Fruit fly (Drosophila melanogaster): Measurements from ENCODE around the gene CG6254.

Gene CG6254

DNA sequence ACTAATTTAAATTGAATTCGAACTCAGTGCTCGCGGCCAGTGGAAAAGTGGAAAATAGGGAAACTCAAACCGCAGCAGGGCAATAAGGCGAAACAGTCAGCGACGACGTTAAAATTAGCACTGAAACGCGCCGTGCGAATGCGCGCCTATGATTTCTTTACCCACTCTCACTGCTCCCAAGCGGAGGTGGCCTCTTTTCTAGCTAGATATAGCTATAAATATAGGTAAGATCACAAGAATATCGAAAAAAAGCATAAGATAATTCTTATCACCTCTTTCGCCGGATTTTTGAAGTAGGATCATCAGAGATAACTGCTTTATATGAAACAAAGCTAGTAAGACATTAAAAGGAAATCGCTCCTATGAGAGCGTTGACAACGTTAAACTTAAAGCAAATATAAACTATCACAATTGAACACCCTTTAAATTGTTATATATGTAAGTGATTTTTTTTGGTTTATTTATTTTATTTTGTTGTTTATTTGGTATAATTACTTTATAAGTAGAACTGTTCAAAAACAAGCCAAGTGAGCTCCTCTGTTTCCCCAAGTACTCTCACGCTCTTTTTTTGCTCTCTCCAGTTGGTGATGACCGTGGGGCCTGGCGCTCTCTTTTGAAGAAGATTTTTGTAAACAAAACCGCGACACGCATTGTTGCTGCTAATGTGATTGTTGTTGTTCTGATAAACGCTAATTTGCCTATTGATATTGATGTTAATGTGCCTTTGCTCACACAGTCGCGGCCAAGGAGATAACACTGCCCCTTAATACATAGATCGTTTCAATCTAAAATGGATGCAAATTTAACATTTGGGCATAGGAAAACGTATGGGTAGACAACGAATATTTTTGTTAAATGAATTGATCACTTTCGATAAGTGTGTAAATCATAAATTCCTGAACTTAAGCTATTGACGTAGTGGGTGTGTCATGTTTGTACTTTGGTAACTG is 21.2 kb downstream of the CG6254 start, which contains the start of gene tws:
Gene tws, minus strand, starts transcription at position 124 of the 950 bp plus-strand sequence.
- peak in 1 of 2 experiments; percentile 27 for TF ChIP-seq dl (GFP tag; optimal IDR thresholded peaks at IDR 0.05; ENCODE audit: insufficient read depth in 1 of 2, partially characterized antibody in 2 of 2)
- TF ChIP-seq Vsx2 (GFP tag; optimal IDR thresholded peaks at IDR 0.05; ENCODE audit: partially characterized antibody), result no peak
- TF ChIP-seq Sp1 (GFP tag; optimal IDR thresholded peaks at IDR 0.05), result peak; percentile 58
- no peak for TF ChIP-seq Mio (GFP tag; optimal IDR thresholded peaks at IDR 0.05)
- TF ChIP-seq dmrt93B (GFP tag; optimal IDR thresholded peaks at IDR 0.05), result peak; percentile 21
- no peak for TF ChIP-seq Dfd (GFP tag; optimal IDR thresholded peaks at IDR 0.05)
- TF ChIP-seq foxo (GFP tag; optimal IDR thresholded peaks at IDR 0.05), result peak in 1 of 2 experiments; percentile 36
- TF ChIP-seq CG32264 (GFP tag; optimal IDR thresholded peaks at IDR 0.05), result no peak
- TF ChIP-seq Dif (GFP tag; optimal IDR thresholded peaks at IDR 0.05; ENCODE audit: partially characterized antibody), result peak; percentile 55
- TF ChIP-seq Hr78 (GFP tag; optimal IDR thresholded peaks at IDR 0.05), result no peak
- no peak for TF ChIP-seq dsf (GFP tag; optimal IDR thresholded peaks at IDR 0.05; ENCODE audit: borderline replicate concordance)
- peak; percentile 21 for TF ChIP-seq psq (GFP tag; optimal IDR thresholded peaks at IDR 0.05)
- TF ChIP-seq br (GFP tag; optimal IDR thresholded peaks at IDR 0.05), result peak; percentile 36
- no peak for TF ChIP-seq CrebA (GFP tag; optimal IDR thresholded peaks at IDR 0.05; ENCODE audit: borderline replicate concordance)
- peak; percentile 38 for TF ChIP-seq HLH106 (tag; optimal IDR thresholded peaks at IDR 0.05)
- no peak for TF ChIP-seq Rel (GFP tag; optimal IDR thresholded peaks at IDR 0.05)
- TF ChIP-seq Rel (tag; optimal IDR thresholded peaks at IDR 0.05), result no peak
- TF ChIP-seq lola (GFP tag; optimal IDR thresholded peaks at IDR 0.05), result no peak
- no peak for TF ChIP-seq pan (optimal IDR thresholded peaks at IDR 0.05)
- TF ChIP-seq h (GFP tag; optimal IDR thresholded peaks at IDR 0.05), result no peak
- TF ChIP-seq jim (GFP tag; optimal IDR thresholded peaks at IDR 0.05), result no peak
- TF ChIP-seq Hnf4 (GFP tag; optimal IDR thresholded peaks at IDR 0.05), result no peak
- TF ChIP-seq N (GFP tag; optimal IDR thresholded peaks at IDR 0.05), result no peak
- peak; percentile 99 for TF ChIP-seq Myc (optimal IDR thresholded peaks at IDR 0.05)
- TF ChIP-seq Abd-B (GFP tag; optimal IDR thresholded peaks at IDR 0.05), result no peak
- peak; percentile 33 for TF ChIP-seq OdsH (GFP tag; optimal IDR thresholded peaks at IDR 0.05)
- TF ChIP-seq rgr (GFP tag; optimal IDR thresholded peaks at IDR 0.05), result peak; percentile 2
- TF ChIP-seq Jra (GFP tag; optimal IDR thresholded peaks at IDR 0.05), result no peak
- peak; percentile 40 for TF ChIP-seq fru (GFP tag; optimal IDR thresholded peaks at IDR 0.05)
- TF ChIP-seq ey (GFP tag; optimal IDR thresholded peaks at IDR 0.05), result peak; percentile 4
- TF ChIP-seq usp (GFP tag; optimal IDR thresholded peaks at IDR 0.05), result no peak
- TF ChIP-seq woc (GFP tag; optimal IDR thresholded peaks at IDR 0.05), result peak; percentile 9
- TF ChIP-seq sv (GFP tag; optimal IDR thresholded peaks at IDR 0.05), result peak; percentile 18
- no peak for TF ChIP-seq brk (GFP tag; optimal IDR thresholded peaks at IDR 0.05)
- no peak for TF ChIP-seq tai (GFP tag; optimal IDR thresholded peaks at IDR 0.05)
- TF ChIP-seq Hr83 (GFP tag; optimal IDR thresholded peaks at IDR 0.05; ENCODE audit: poor library complexity, severe bottlenecking), result no peak
- no peak for TF ChIP-seq CG9705 (GFP tag; optimal IDR thresholded peaks at IDR 0.05)

- TF ChIP-seq dl (GFP tag; optimal IDR thresholded peaks at IDR 0.05; ENCODE audit: insufficient read depth in 1 of 2, partially characterized antibody in 2 of 2), result no peak
- no peak for TF ChIP-seq Hr78 (GFP tag; optimal IDR thresholded peaks at IDR 0.05)
- no peak for TF ChIP-seq N (GFP tag; optimal IDR thresholded peaks at IDR 0.05)
- no peak for TF ChIP-seq Abd-B (GFP tag; optimal IDR thresholded peaks at IDR 0.05)
- no peak for TF ChIP-seq Sp1 (GFP tag; optimal IDR thresholded peaks at IDR 0.05)
- TF ChIP-seq Hnf4 (GFP tag; optimal IDR thresholded peaks at IDR 0.05), result no peak
- TF ChIP-seq Jra (GFP tag; optimal IDR thresholded peaks at IDR 0.05), result no peak
- TF ChIP-seq lola (GFP tag; optimal IDR thresholded peaks at IDR 0.05), result no peak
- TF ChIP-seq h (GFP tag; optimal IDR thresholded peaks at IDR 0.05), result no peak
- no peak for TF ChIP-seq Mio (GFP tag; optimal IDR thresholded peaks at IDR 0.05)
- TF ChIP-seq sage (GFP tag; optimal IDR thresholded peaks at IDR 0.05), result no peak
- no peak for TF ChIP-seq Dif (GFP tag; optimal IDR thresholded peaks at IDR 0.05; ENCODE audit: partially characterized antibody)
- no peak for TF ChIP-seq sv (GFP tag; optimal IDR thresholded peaks at IDR 0.05)
- TF ChIP-seq OdsH (GFP tag; optimal IDR thresholded peaks at IDR 0.05), result no peak
- TF ChIP-seq tai (GFP tag; optimal IDR thresholded peaks at IDR 0.05), result no peak
- TF ChIP-seq CG9705 (GFP tag; optimal IDR thresholded peaks at IDR 0.05), result no peak
- no peak for TF ChIP-seq jim (GFP tag; optimal IDR thresholded peaks at IDR 0.05)
These were observed 22.2 kb downstream of the CG6254 start for dm6 chr3R:10138900-10139299.

All from whole organism, wandering third instar larva.